Worm (Caenorhabditis elegans) whole organism, young adult: ENCODE results near the gene F40F8.1.

Experiments
- B0035.1 ChIP-seq: sonication (generic microtip); optimal IDR thresholded peaks from 2 replicates; lab custom pipeline; 2016; ENCODE audit warnings: missing genetic modification characterization, mild to moderate bottlenecking, missing compliant biosample characterization, missing genotype, missing genetic modification reagents
- C06A6.2 ChIP-seq: fragments of 200-800 bp; sonication (Bioruptor generic); conservative IDR thresholded peaks from 2 replicates; pipeline ENCODE4 v1.3.6; 2022; ENCODE audit warnings: missing genetic modification characterization, missing compliant biosample characterization
- F22D6.2 ChIP-seq: sonication (generic microtip); optimal IDR thresholded peaks from 2 replicates; lab custom pipeline; 2016; ENCODE audit warnings: mild to moderate bottlenecking, missing genetic modification characterization, missing compliant biosample characterization
- F33H1.4 ChIP-seq: fragments of 200-800 bp; sonication (Bioruptor generic); IDR thresholded peaks from 2 replicates; pipeline ENCODE4 v1.3.6; 2022; ENCODE audit warnings: missing genetic modification reagents, missing genetic modification characterization, missing compliant biosample characterization
- F57C9.4 ChIP-seq: sonication (generic microtip); optimal IDR thresholded peaks from 2 replicates; lab custom pipeline; 2017; ENCODE audit warnings: mild to moderate bottlenecking, missing genetic modification characterization, missing compliant biosample characterization
- K11D2.4 ChIP-seq: fragments of 200-800 bp; sonication (Bioruptor generic); IDR thresholded peaks from 2 replicates; pipeline ENCODE4 v1.3.6; 2022; ENCODE audit warnings: missing genetic modification reagents, missing genetic modification characterization, missing compliant biosample characterization
- K12H6.12 ChIP-seq: fragments of 200-800 bp; sonication (Bioruptor generic); optimal IDR thresholded peaks from 2 replicates; lab custom pipeline; 2018; ENCODE audit warnings: mild to moderate bottlenecking, missing genetic modification characterization, missing compliant biosample characterization
- T07F8.4 ChIP-seq: sonication (generic microtip); optimal IDR thresholded peaks from 2 replicates; lab custom pipeline; 2016; ENCODE audit warnings: mild to moderate bottlenecking, missing genetic modification characterization, moderate library complexity, missing compliant biosample characterization
- T26A5.8 ChIP-seq: sonication (generic microtip); optimal IDR thresholded peaks from 2 replicates; lab custom pipeline; 2016; ENCODE audit warnings: missing genetic modification characterization, missing compliant biosample characterization
- Y53F4B.3 ChIP-seq: fragments of 200-800 bp; sonication (Bioruptor generic); IDR thresholded peaks from 2 replicates; pipeline ENCODE4 v1.3.6; 2022; ENCODE audit warnings: missing genetic modification reagents, missing genetic modification characterization, missing compliant biosample characterization
- Y53G8AR.9 ChIP-seq: fragments of 200-800 bp; sonication (Bioruptor generic); conservative IDR thresholded peaks from 2 replicates; pipeline ENCODE4 v1.3.6; 2022; ENCODE audit warnings: missing genetic modification reagents, missing genetic modification characterization, missing compliant biosample characterization
- ZK185.1 ChIP-seq: sonication (generic microtip); optimal IDR thresholded peaks from 2 replicates; lab custom pipeline; 2016; ENCODE audit warnings: mild to moderate bottlenecking, missing genetic modification characterization, missing compliant biosample characterization; ENCODE audit not compliant: poor library complexity, severe bottlenecking
- akir-1 ChIP-seq: fragments of 200-800 bp; sonication (Bioruptor generic); optimal IDR thresholded peaks from 2 replicates; lab custom pipeline; 2018; ENCODE audit warnings: mild to moderate bottlenecking, missing genetic modification characterization, moderate library complexity, missing compliant biosample characterization
- aptf-3 ChIP-seq: fragments of 200-800 bp; sonication (Bioruptor generic); IDR thresholded peaks from 2 replicates; pipeline ENCODE4 v1.3.6; 2022; ENCODE audit warnings: missing genetic modification characterization, missing compliant biosample characterization
- attf-3 ChIP-seq: fragments of 200-800 bp; sonication (Bioruptor generic); conservative IDR thresholded peaks from 2 replicates; pipeline ENCODE4 v1.3.6; 2022; ENCODE audit warnings: missing genetic modification reagents, missing genetic modification characterization, missing compliant biosample characterization
- attf-6 ChIP-seq: fragments of 200-800 bp; sonication (Bioruptor generic); IDR thresholded peaks from 2 replicates; pipeline ENCODE4 v1.3.6; 2022; ENCODE audit warnings: missing genetic modification reagents, missing genetic modification characterization, missing compliant biosample characterization
- cebp-1 ChIP-seq, 2 experiments: fragments of 200-800 bp in 1 of 2; sonication (Bioruptor generic) in 1 of 2; sonication (generic microtip) in 1 of 2; IDR thresholded peaks in 1 of 2; optimal IDR thresholded peaks in 1 of 2; 2 replicates each; pipeline versions ENCODE4 v1.3.6 to Lab custom; 2017 to 2022; ENCODE audit warnings: missing compliant biosample characterization in 2 of 2, missing genetic modification characterization in 2 of 2, mild to moderate bottlenecking in 1 of 2, missing genetic modification reagents in 1 of 2, moderate library complexity in 1 of 2
- cebp-2 ChIP-seq: fragments of 200-800 bp; sonication (Bioruptor generic); IDR thresholded peaks from 2 replicates; pipeline ENCODE4 v1.3.6; 2022; ENCODE audit warnings: missing genetic modification characterization, missing compliant biosample characterization
- ceh-100 ChIP-seq: fragments of 200-800 bp; sonication (Bioruptor generic); IDR thresholded peaks from 2 replicates; pipeline ENCODE4 v1.3.6; 2022; ENCODE audit warnings: missing genetic modification reagents, missing genetic modification characterization, missing compliant biosample characterization
- ceh-27 ChIP-seq: fragments of 200-800 bp; sonication (Bioruptor generic); optimal IDR thresholded peaks from 2 replicates; lab custom pipeline; 2018; ENCODE audit warnings: mild to moderate bottlenecking, missing genetic modification characterization, moderate library complexity, missing compliant biosample characterization
- ceh-58 ChIP-seq: fragments of 200-800 bp; sonication (Bioruptor generic); IDR thresholded peaks from 2 replicates; pipeline ENCODE4 v1.3.6; 2022; ENCODE audit warnings: missing genetic modification characterization, missing compliant biosample characterization
- ceh-79 ChIP-seq: sonication (generic microtip); optimal IDR thresholded peaks from 2 replicates; lab custom pipeline; 2017; ENCODE audit warnings: mild to moderate bottlenecking, missing genetic modification characterization, missing compliant biosample characterization
- dpff-1 ChIP-seq: sonication (generic microtip); optimal IDR thresholded peaks from 2 replicates; lab custom pipeline; 2017; ENCODE audit warnings: mild to moderate bottlenecking, missing genetic modification characterization, missing compliant biosample characterization
- hlh-26 ChIP-seq: fragments of 200-800 bp; sonication (Bioruptor generic); conservative IDR thresholded peaks from 2 replicates; pipeline ENCODE4 v1.3.6; 2022; ENCODE audit warnings: missing genetic modification reagents, missing genetic modification characterization, missing compliant biosample characterization
- let-526 ChIP-seq: fragments of 200-800 bp; sonication (Bioruptor generic); IDR thresholded peaks from 2 replicates; pipeline ENCODE4 v1.3.6; 2022; ENCODE audit warnings: missing genetic modification reagents, missing genetic modification characterization, missing compliant biosample characterization
- lin-35 ChIP-seq, 3 experiments: fragments of 150-350 bp in 2 of 3; sonication (generic microtip) in 1 of 3; optimal IDR thresholded peaks; 2 replicates each; lab custom pipeline; 2014 to 2018; ENCODE audit warnings: missing biosample characterization in 3 of 3, missing genetic modification characterization in 3 of 3, missing genetic modification reagents in 3 of 3
- madf-3 ChIP-seq: fragments of 200-800 bp; sonication (Bioruptor generic); IDR thresholded peaks from 2 replicates; pipeline ENCODE4 v1.3.6; 2022; ENCODE audit warnings: missing genetic modification reagents, missing genetic modification characterization, missing compliant biosample characterization
- mel-28 ChIP-seq: sonication (generic microtip); optimal IDR thresholded peaks from 2 replicates; lab custom pipeline; 2016; ENCODE audit warnings: borderline replicate concordance, mild to moderate bottlenecking, missing genetic modification characterization, missing compliant biosample characterization
- mxl-1 ChIP-seq: sonication (generic microtip); optimal IDR thresholded peaks from 2 replicates; lab custom pipeline; 2016; ENCODE audit warnings: missing genetic modification characterization, missing compliant biosample characterization
- nfya-1 ChIP-seq: sonication (generic microtip); optimal IDR thresholded peaks from 2 replicates; lab custom pipeline; 2017; ENCODE audit warnings: antibody characterized with exemption, missing compliant biosample characterization, missing genetic modification characterization, borderline replicate concordance; ENCODE audit not compliant: insufficient read depth
- nhr-120 ChIP-seq: fragments of 200-800 bp; sonication (Bioruptor generic); IDR thresholded peaks from 2 replicates; pipeline ENCODE4 v1.3.6; 2022; ENCODE audit warnings: missing genetic modification characterization, missing compliant biosample characterization
- nhr-179 ChIP-seq: sonication (generic microtip); optimal IDR thresholded peaks from 2 replicates; lab custom pipeline; 2016; ENCODE audit warnings: mild to moderate bottlenecking, missing genetic modification characterization, missing compliant biosample characterization
- nhr-90 ChIP-seq: sonication (generic microtip); optimal IDR thresholded peaks from 2 replicates; lab custom pipeline; 2016; ENCODE audit warnings: missing genotype, mild to moderate bottlenecking, missing genetic modification characterization, missing compliant biosample characterization
- pbrm-1 ChIP-seq: fragments of 200-800 bp; sonication (Bioruptor generic); IDR thresholded peaks from 2 replicates; pipeline ENCODE4 v1.3.6; 2022; ENCODE audit warnings: missing genetic modification reagents, missing genetic modification characterization, missing compliant biosample characterization
- pha-4 ChIP-seq: fragments of 150-350 bp; sonication (generic microtip); optimal IDR thresholded peaks from 2 replicates; lab custom pipeline; 2014; ENCODE audit warnings: missing biosample characterization, missing genetic modification reagents, missing genetic modification characterization
- repo-1 ChIP-seq: sonication (generic microtip); optimal IDR thresholded peaks from 2 replicates; lab custom pipeline; 2017; ENCODE audit warnings: mild to moderate bottlenecking, missing genetic modification characterization, missing compliant biosample characterization
- sdz-38 ChIP-seq: sonication (generic microtip); optimal IDR thresholded peaks from 2 replicates; lab custom pipeline; 2016; ENCODE audit warnings: missing genotype, missing genetic modification characterization, missing compliant biosample characterization
- snpc-1.1 ChIP-seq: sonication (generic microtip); optimal IDR thresholded peaks from 2 replicates; lab custom pipeline; 2017; ENCODE audit warnings: missing genetic modification characterization, mild to moderate bottlenecking, missing compliant biosample characterization, antibody characterized with exemption, moderate library complexity, missing genotype, missing genetic modification reagents; ENCODE audit not compliant: insufficient read depth
- snpc-3.4 ChIP-seq: sonication (generic microtip); optimal IDR thresholded peaks from 2 replicates; lab custom pipeline; 2017; ENCODE audit warnings: missing genetic modification characterization, mild to moderate bottlenecking, missing compliant biosample characterization, antibody characterized with exemption, moderate library complexity, missing genotype, missing genetic modification reagents
- snpc-4 ChIP-seq, 5 experiments: fragments of 150-350 bp in 1 of 5; sonication (generic microtip) in 4 of 5; optimal IDR thresholded peaks; 2 replicates each; lab custom pipeline; 2014 to 2018; ENCODE audit warnings: missing genetic modification characterization in 5 of 5, missing biosample characterization in 3 of 5, antibody characterized with exemption in 2 of 5, mild to moderate bottlenecking in 2 of 5, missing compliant biosample characterization in 2 of 5, missing genotype in 2 of 5, moderate library complexity in 2 of 5, missing genetic modification reagents in 1 of 5
- somi-1 ChIP-seq: fragments of 200-800 bp; sonication (Bioruptor generic); optimal IDR thresholded peaks from 2 replicates; lab custom pipeline; 2018; ENCODE audit warnings: mild to moderate bottlenecking, missing genetic modification characterization, missing compliant biosample characterization
- sptf-2 ChIP-seq: fragments of 200-800 bp; sonication (Bioruptor generic); optimal IDR thresholded peaks from 2 replicates; lab custom pipeline; 2018; ENCODE audit warnings: mild to moderate bottlenecking, missing genetic modification characterization, missing compliant biosample characterization
- tlf-1 ChIP-seq: fragments of 200-800 bp; sonication (Bioruptor generic); optimal IDR thresholded peaks from 2 replicates; lab custom pipeline; 2018; ENCODE audit warnings: mild to moderate bottlenecking, missing genetic modification characterization, missing compliant biosample characterization
- unc-130 ChIP-seq: sonication (generic microtip); optimal IDR thresholded peaks from 2 replicates; lab custom pipeline; 2016; ENCODE audit warnings: missing genetic modification reagents, missing genetic modification characterization, missing compliant biosample characterization
- unc-62 ChIP-seq: fragments of 150-350 bp; optimal IDR thresholded peaks from 2 replicates; lab custom pipeline; 2014; ENCODE audit warnings: missing biosample characterization, missing genetic modification reagents, missing genetic modification characterization
- ztf-6 ChIP-seq: fragments of 200-800 bp; sonication (Bioruptor generic); IDR thresholded peaks from 2 replicates; pipeline ENCODE4 v1.3.6; 2022; ENCODE audit warnings: missing genetic modification reagents, missing genetic modification characterization, missing compliant biosample characterization

The F40F8.1 gene

DNA sequence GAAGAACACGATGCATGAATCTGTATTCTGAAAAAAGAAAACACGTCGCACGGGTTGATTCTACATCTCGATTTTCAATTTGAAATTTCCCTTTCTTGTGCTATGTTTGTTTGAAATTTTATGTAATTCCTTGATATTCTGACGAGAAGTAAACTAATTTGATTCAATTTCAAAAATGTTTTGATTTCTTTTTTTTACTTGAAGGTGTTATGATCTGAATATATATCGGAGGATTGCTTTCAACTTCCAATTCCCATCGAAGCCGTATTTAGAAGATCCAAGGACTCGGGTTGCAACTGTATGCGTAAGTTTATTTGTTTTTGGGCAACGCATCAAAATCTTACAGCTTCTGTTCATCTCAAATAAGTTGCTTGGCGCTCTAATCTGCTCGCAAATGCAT is at the start of gene F40F8.1:
TSS of gene F40F8.1 (plus strand) at position 301 of the 400 bp plus-strand sequence.
- TF ChIP-seq cebp-1 (GFP tag; IDR thresholded peaks at IDR 0.05; lab: Robert Waterston, UW) = no peak
- TF ChIP-seq cebp-1 (tag; optimal IDR thresholded peaks at IDR 0.05; lab: Kevin White, UChicago) = no peak
- TF ChIP-seq T07F8.4 (tag; lab: Kevin White, UChicago) = no peak
- TF ChIP-seq C06A6.2 = no peak
- TF ChIP-seq nhr-90 (tag; lab: Kevin White, UChicago) = no peak
- no peak for TF ChIP-seq cebp-2
- TF ChIP-seq nhr-120 (GFP tag; lab: Robert Waterston, UW) = no peak
- no peak for TF ChIP-seq madf-3 (GFP tag; lab: Robert Waterston, UW)
- TF ChIP-seq somi-1 (GFP tag; lab: Kevin White, UChicago) = no peak
- no peak for TF ChIP-seq F22D6.2
- no peak for TF ChIP-seq pbrm-1 (GFP tag; lab: Robert Waterston, UW)
- TF ChIP-seq unc-62 = no peak
- TF ChIP-seq snpc-1.1 (tag; lab: Kevin White, UChicago) = no peak
- TF ChIP-seq ZK185.1 = no peak
- no peak for TF ChIP-seq mxl-1
- TF ChIP-seq T26A5.8 (tag; lab: Kevin White, UChicago) = no peak

DNA sequence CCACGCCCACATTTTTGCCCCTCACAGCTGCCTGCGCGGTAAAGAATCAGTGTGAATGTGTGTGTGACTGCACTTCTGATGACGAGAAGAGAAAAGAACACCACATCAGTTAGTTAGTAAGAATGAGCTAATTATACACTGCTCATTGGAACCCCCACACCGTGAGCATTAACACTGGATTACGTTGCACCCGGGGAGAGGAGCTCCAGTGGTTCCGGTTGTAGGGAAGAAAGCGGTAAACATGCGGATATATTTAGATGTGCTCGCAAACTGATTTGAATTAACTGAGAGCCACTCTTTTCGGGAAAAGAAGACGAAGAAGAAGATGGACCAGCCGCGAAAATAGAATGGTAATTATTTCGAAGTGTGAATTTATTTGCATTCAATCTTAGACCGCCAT is 40.7 kb upstream of the F40F8.1 start:
- TF ChIP-seq Y53G8AR.9 (GFP tag; lab: Robert Waterston, UW) = no peak
- no peak for TF ChIP-seq ceh-58 (GFP tag; lab: Robert Waterston, UW)
- TF ChIP-seq ceh-79 (tag; lab: Kevin White, UChicago) = no peak
- TF ChIP-seq attf-3 (GFP tag; lab: Robert Waterston, UW) = no peak
- TF ChIP-seq attf-6 (GFP tag; lab: Robert Waterston, UW) = no peak
- no peak for TF ChIP-seq Y53F4B.3
- no peak for TF ChIP-seq snpc-3.4 (tag; lab: Kevin White, UChicago)
- TF ChIP-seq dpff-1 (tag; lab: Kevin White, UChicago) = no peak
- TF ChIP-seq ceh-100 (GFP tag; lab: Robert Waterston, UW) = no peak
- TF ChIP-seq B0035.1 (tag; lab: Kevin White, UChicago) = no peak
- no peak for TF ChIP-seq aptf-3 (GFP tag; lab: Robert Waterston, UW)
- no peak for TF ChIP-seq unc-62
- no peak for TF ChIP-seq sdz-38 (tag; lab: Kevin White, UChicago)
- no peak for TF ChIP-seq ceh-27 (GFP tag; lab: Kevin White, UChicago)
- TF ChIP-seq hlh-26 = no peak
- TF ChIP-seq nfya-1 (tag; lab: Kevin White, UChicago) = no peak
- TF ChIP-seq nhr-179 (tag; lab: Kevin White, UChicago) = no peak
- no peak for TF ChIP-seq snpc-4 (GFP tag; optimal IDR thresholded peaks at IDR 0.05; lab: Kevin White, UChicago)
- no peak for TF ChIP-seq snpc-4 (tag; optimal IDR thresholded peaks at IDR 0.05; lab: Kevin White, UChicago)
- no peak for TF ChIP-seq unc-130
- TF ChIP-seq T07F8.4 (tag; lab: Kevin White, UChicago) = no peak
- TF ChIP-seq, all 124 proteins: peak for 0

DNA sequence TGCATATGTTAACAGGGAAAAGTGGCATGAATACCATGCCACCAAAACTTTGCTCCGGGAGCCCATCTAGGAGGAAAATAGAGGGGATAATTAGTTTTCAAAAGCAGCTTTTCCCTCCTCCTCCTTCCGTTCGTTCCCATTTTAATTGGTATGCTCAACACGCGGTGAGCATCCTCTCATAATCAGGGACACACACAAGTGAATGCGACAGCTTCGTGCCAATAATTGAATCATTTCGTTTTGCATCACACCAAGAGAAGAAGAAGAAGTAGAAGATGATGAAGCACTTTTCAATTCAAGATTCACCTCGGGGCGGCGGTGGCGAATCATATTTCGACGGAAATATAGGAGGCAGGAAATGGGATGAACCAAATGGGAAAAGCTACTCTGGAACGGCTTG is 39.3 kb upstream of the F40F8.1 start:
- TF ChIP-seq hlh-26 = no peak
- no peak for TF ChIP-seq K12H6.12 (tag; lab: Kevin White, UChicago)

DNA sequence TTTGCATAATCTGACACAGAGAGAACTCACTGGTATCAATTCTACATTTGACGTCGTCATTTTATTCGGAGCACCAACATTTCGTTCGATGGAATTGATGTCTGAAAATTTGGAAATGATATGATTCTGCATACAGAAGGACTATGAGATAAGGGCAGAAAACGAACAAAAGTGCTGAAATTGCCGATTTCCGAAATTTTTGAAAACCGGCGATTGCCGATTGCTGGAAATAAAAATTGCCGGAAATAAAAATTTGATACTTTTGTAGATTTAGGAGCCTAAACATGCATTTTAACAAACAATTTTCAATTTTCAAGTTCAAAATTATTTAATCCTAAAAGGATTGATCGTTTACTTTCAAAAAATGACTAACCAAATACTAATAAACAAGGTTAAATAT is 38.1 kb upstream of the F40F8.1 start, which contains the start of gene unc-53:
TSS of gene unc-53 (minus strand) at position 101 of the 400 bp plus-strand sequence.
- TF ChIP-seq F33H1.4 (GFP tag; lab: Robert Waterston, UW) = no peak
- TF ChIP-seq akir-1 (GFP tag; lab: Kevin White, UChicago) = no peak
- TF ChIP-seq lin-35 (GFP tag; optimal IDR thresholded peaks at IDR 0.05; lab: Kevin White, UChicago) = no peak
- TF ChIP-seq repo-1 (tag; lab: Kevin White, UChicago) = no peak
- TF ChIP-seq mel-28 (tag; lab: Kevin White, UChicago) = no peak
- TF ChIP-seq ztf-6 (GFP tag; lab: Robert Waterston, UW) = no peak
- TF ChIP-seq let-526 (GFP tag; lab: Robert Waterston, UW) = no peak
- no peak for TF ChIP-seq K11D2.4 (GFP tag; lab: Robert Waterston, UW)
- no peak for TF ChIP-seq sptf-2 (GFP tag; lab: Kevin White, UChicago)
- no peak for TF ChIP-seq pha-4 (tag; lab: Kevin White, UChicago)
- no peak for TF ChIP-seq tlf-1
- TF ChIP-seq F57C9.4 (tag; lab: Kevin White, UChicago) = no peak
